Fruit fly (Drosophila melanogaster): ENCODE results near the gene CG43147.

Gene CG43147

dm6 chr3L:13295675-13296074 is 4.3 kb downstream of the CG43147 start:
- TF ChIP-seq CG6163 (GFP tag; IDR thresholded peaks at IDR 0.05), result 0 out of 3 replicates have a peak, but pooled peaks have one; percentile 19
- TF ChIP-seq salr (GFP tag; optimal IDR thresholded peaks at IDR 0.05), result no peak
- TF ChIP-seq Hr4 (GFP tag; optimal IDR thresholded peaks at IDR 0.05), result peak; percentile 2

DNA sequence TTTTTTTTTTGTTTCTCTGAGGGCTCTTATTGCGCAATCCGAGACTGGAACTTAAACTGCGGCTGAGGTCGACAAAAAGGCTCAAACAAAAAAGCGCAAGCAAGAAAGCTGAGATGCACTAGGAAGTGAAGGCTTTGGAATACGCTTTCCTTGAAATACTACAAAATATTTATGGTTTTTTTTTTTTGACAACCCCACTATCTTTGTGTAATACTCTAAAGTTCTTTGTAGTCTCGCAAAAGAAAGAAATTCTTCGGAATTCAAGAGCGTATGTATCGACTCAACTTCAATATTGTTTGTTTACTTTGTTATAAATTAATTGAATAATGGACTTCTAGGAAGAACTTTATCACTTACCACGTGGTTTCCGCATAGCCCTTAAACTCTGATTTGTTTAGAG is 11.8 kb downstream of the CG43147 start:
- TF ChIP-seq topi (GFP tag; optimal IDR thresholded peaks at IDR 0.05) (no peak), acj6 (GFP tag; optimal IDR thresholded peaks at IDR 0.05) (peak; percentile 35), Lpt (GFP tag; optimal IDR thresholded peaks at IDR 0.05) (no peak), Hr39 (GFP tag; optimal IDR thresholded peaks at IDR 0.05) (no peak), dac (GFP tag; optimal IDR thresholded peaks at IDR 0.05) (no peak), achi (GFP tag; optimal IDR thresholded peaks at IDR 0.05) (peak; percentile 17), fkh (GFP tag; optimal IDR thresholded peaks at IDR 0.05) (no peak), CG16779 (tag; optimal IDR thresholded peaks at IDR 0.05) (no peak), Sox102F (GFP tag; optimal IDR thresholded peaks at IDR 0.05) (no peak), CG4318 (GFP tag; optimal IDR thresholded peaks at IDR 0.05) (no peak), CG3919 (GFP tag; optimal IDR thresholded peaks at IDR 0.05) (no peak), Ets21C (GFP tag; optimal IDR thresholded peaks at IDR 0.05) (no peak), CG8632 (GFP tag; optimal IDR thresholded peaks at IDR 0.05) (peak; percentile 14), CG11902 (GFP tag; optimal IDR thresholded peaks at IDR 0.05) (no peak), net (GFP tag; optimal IDR thresholded peaks at IDR 0.05) (no peak), CG6792 (GFP tag; optimal IDR thresholded peaks at IDR 0.05) (peak; percentile 37), Eip78C (GFP tag) (peak; percentile 86), CG11762 (GFP tag; optimal IDR thresholded peaks at IDR 0.05; ENCODE audit: insufficient read depth) (no peak), vri (GFP tag; optimal IDR thresholded peaks at IDR 0.05) (no peak), CG8319 (GFP tag; optimal IDR thresholded peaks at IDR 0.05) (no peak), OdsH (GFP tag; optimal IDR thresholded peaks at IDR 0.05) (peak; percentile 27), CG8119 (GFP tag; IDR thresholded peaks at IDR 0.05) (no peak), CG31627 (GFP tag; optimal IDR thresholded peaks at IDR 0.05) (no peak), CG1621 (tag; optimal IDR thresholded peaks at IDR 0.05) (peak; percentile 10), CG11294 (GFP tag; IDR thresholded peaks at IDR 0.05) (no peak), Eip93F (GFP tag; optimal IDR thresholded peaks at IDR 0.05) (no peak), dsx (GFP tag; optimal IDR thresholded peaks at IDR 0.05; ENCODE audit: poor library complexity, severe bottlenecking) (no peak), CG15336 (GFP tag; IDR thresholded peaks at IDR 0.05) (no peak), Met (GFP tag; optimal IDR thresholded peaks at IDR 0.05) (no peak), Gug (GFP tag; IDR thresholded peaks at IDR 0.05) (no peak), CG9139 (GFP tag; optimal IDR thresholded peaks at IDR 0.05) (no peak), Sox15 (GFP tag; optimal IDR thresholded peaks at IDR 0.05) (no peak), CG6808 (GFP tag; optimal IDR thresholded peaks at IDR 0.05) (peak; percentile 37), CG10631 (GFP tag; optimal IDR thresholded peaks at IDR 0.05) (peak; percentile 39), CG32006 (GFP tag; optimal IDR thresholded peaks at IDR 0.05) (no peak), Ets96B (tag; optimal IDR thresholded peaks at IDR 0.05) (peak; percentile 35), esn (GFP tag; optimal IDR thresholded peaks at IDR 0.05) (no peak), spab (GFP tag; optimal IDR thresholded peaks at IDR 0.05) (peak; percentile 45), CG3032 (tag; optimal IDR thresholded peaks at IDR 0.05) (no peak), CG7368 (GFP tag; optimal IDR thresholded peaks at IDR 0.05) (no peak), pdm3 (GFP tag; optimal IDR thresholded peaks at IDR 0.05) (peak; percentile 28), CG6276 (GFP tag; optimal IDR thresholded peaks at IDR 0.05) (no peak), lz (GFP tag; optimal IDR thresholded peaks at IDR 0.05) (no peak), CG34406 (GFP tag; optimal IDR thresholded peaks at IDR 0.05) (peak; percentile 8), Sox14 (GFP tag; optimal IDR thresholded peaks at IDR 0.05) (peak; percentile 44), Smox (GFP tag; optimal IDR thresholded peaks at IDR 0.05) (no peak), CG6163 (GFP tag; IDR thresholded peaks at IDR 0.05) (no peak), Hr4 (GFP tag; optimal IDR thresholded peaks at IDR 0.05) (no peak), ss (GFP tag; optimal IDR thresholded peaks at IDR 0.05) (peak; percentile 11 to 47), Eip75B (GFP tag; optimal IDR thresholded peaks at IDR 0.05) (peak; percentile 48)
